Fruit fly (Drosophila melanogaster) whole organism, embryonic: ENCODE measurements around the gene CG31538.

Source experiments
- Bgb ChIP-seq: fragments of 200-800 bp; sonication (Bioruptor generic); IDR thresholded peaks from 2 replicates; pipeline ENCODE4 v1.3.6; 2022; ENCODE audit warnings: missing biosample characterization, missing genetic modification characterization; ENCODE audit not compliant: partially characterized antibody
- CG10565 ChIP-seq: fragments of 200-800 bp; sonication (Bioruptor generic); optimal IDR thresholded peaks from 3 replicates; lab custom pipeline; 2016; ENCODE audit warnings: missing biosample characterization, mild to moderate bottlenecking, missing genetic modification characterization
- CG12071 ChIP-seq: fragments of 200-800 bp; sonication (Bioruptor generic); optimal IDR thresholded peaks from 3 replicates; lab custom pipeline; 2018; ENCODE audit warnings: missing biosample characterization, mild to moderate bottlenecking, missing genetic modification characterization
- CG12942 ChIP-seq: fragments of 200-800 bp; sonication (Bioruptor generic); optimal IDR thresholded peaks from 3 replicates; lab custom pipeline; 2016; ENCODE audit warnings: missing biosample characterization, missing genetic modification characterization
- CG15479 ChIP-seq: fragments of 200-800 bp; sonication (Bioruptor generic); optimal IDR thresholded peaks from 3 replicates; lab custom pipeline; 2019; ENCODE audit warnings: missing biosample characterization, mild to moderate bottlenecking, missing genetic modification characterization, moderate library complexity
- CG15696 ChIP-seq: fragments of 200-800 bp; sonication (Bioruptor generic); optimal IDR thresholded peaks from 2 replicates; lab custom pipeline; 2019; ENCODE audit warnings: missing biosample characterization, mild to moderate bottlenecking, missing genetic modification characterization, moderate library complexity
- CG17186 ChIP-seq: fragments of 200-800 bp; sonication (Bioruptor generic); optimal IDR thresholded peaks from 3 replicates; lab custom pipeline; 2017; ENCODE audit warnings: missing biosample characterization, missing genetic modification reagents, missing genetic modification characterization
- CG17612 ChIP-seq: fragments of 200-800 bp; sonication (Bioruptor generic); IDR thresholded peaks from 2 replicates; pipeline ENCODE4 v1.3.6; 2022; ENCODE audit warnings: missing biosample characterization, missing genetic modification characterization
- CG17802 ChIP-seq: fragments of 200-800 bp; sonication (Bioruptor generic); optimal IDR thresholded peaks from 2 replicates; lab custom pipeline; 2018; ENCODE audit warnings: missing biosample characterization, mild to moderate bottlenecking, missing genetic modification characterization, moderate library complexity
- CG18476 ChIP-seq: fragments of 200-800 bp; sonication (Bioruptor generic); optimal IDR thresholded peaks from 2 replicates; lab custom pipeline; 2016; ENCODE audit warnings: missing biosample characterization, mild to moderate bottlenecking, missing genetic modification characterization
- CG18764 ChIP-seq: fragments of 200-800 bp; sonication (Bioruptor generic); optimal IDR thresholded peaks from 3 replicates; lab custom pipeline; 2016; ENCODE audit warnings: missing biosample characterization, missing genetic modification characterization
- CG2712 ChIP-seq: fragments of 200-800 bp; optimal IDR thresholded peaks from 3 replicates; lab custom pipeline; 2019; ENCODE audit warnings: missing biosample characterization, mild to moderate bottlenecking, missing genetic modification characterization, moderate library complexity
- CG30403 ChIP-seq: fragments of 200-800 bp; sonication (Bioruptor generic); optimal IDR thresholded peaks from 3 replicates; lab custom pipeline; 2016; ENCODE audit warnings: missing biosample characterization, missing genetic modification characterization
- CG5180 ChIP-seq: fragments of 200-800 bp; sonication (Bioruptor generic); optimal IDR thresholded peaks from 3 replicates; lab custom pipeline; 2017; ENCODE audit warnings: missing biosample characterization, missing genetic modification characterization, mild to moderate bottlenecking, moderate library complexity, missing genetic modification reagents
- CG6272 ChIP-seq: fragments of 200-800 bp; sonication (Bioruptor generic); IDR thresholded peaks from 2 replicates; pipeline ENCODE4 v1.3.6; 2022; ENCODE audit warnings: missing biosample characterization, missing genetic modification characterization
- CG7928 ChIP-seq: fragments of 200-800 bp; sonication (Bioruptor generic); optimal IDR thresholded peaks from 2 replicates; lab custom pipeline; 2017; ENCODE audit warnings: missing biosample characterization, mild to moderate bottlenecking, missing genetic modification characterization
- CG7987 ChIP-seq: fragments of 200-800 bp; sonication (Bioruptor generic); optimal IDR thresholded peaks from 2 replicates; lab custom pipeline; 2018; ENCODE audit warnings: missing biosample characterization, mild to moderate bottlenecking, missing genetic modification characterization, moderate library complexity
- D ChIP-seq, 2 experiments: fragments of 200-800 bp in 1 of 2; fragments of >200 bp in 1 of 2; sonication (Bioruptor generic) in 1 of 2; optimal IDR thresholded peaks; 2 replicates in 1 of 2; 3 replicates in 1 of 2; lab custom pipeline; 2017; ENCODE audit warnings: mild to moderate bottlenecking in 1 of 2, missing biosample characterization in 1 of 2, missing genetic modification characterization in 1 of 2, missing genetic modification reagents in 1 of 2
- Dip2 ChIP-seq: fragments of 200-800 bp; sonication (Bioruptor generic); IDR thresholded peaks from 2 replicates; pipeline ENCODE4 v1.3.6; 2022; ENCODE audit warnings: missing biosample characterization, missing genetic modification characterization
- E2f1 ChIP-seq: fragments of 200-800 bp; sonication (Bioruptor generic); IDR thresholded peaks from 2 replicates; pipeline ENCODE4 v1.3.6; 2022; ENCODE audit warnings: missing biosample characterization, missing genetic modification characterization
- Eip74EF ChIP-seq, 2 experiments: fragments of 200-800 bp in 1 of 2; fragments of >200 bp in 1 of 2; sonication (Bioruptor generic) in 1 of 2; optimal IDR thresholded peaks; 2 replicates each; lab custom pipeline; 2017 to 2019; ENCODE audit warnings: missing biosample characterization in 2 of 2, missing genetic modification characterization in 2 of 2, mild to moderate bottlenecking in 1 of 2, moderate library complexity in 1 of 2
- HLH3B ChIP-seq: fragments of 200-800 bp; sonication (Bioruptor generic); IDR thresholded peaks from 2 replicates; pipeline ENCODE4 v1.3.6; 2022; ENCODE audit warnings: missing biosample characterization, missing genetic modification characterization
- HLH4C ChIP-seq: fragments of 200-800 bp; sonication (Bioruptor generic); IDR thresholded peaks from 3 replicates; pipeline ENCODE4 v1.3.6; 2022; ENCODE audit warnings: missing biosample characterization, missing genetic modification characterization; ENCODE audit not compliant: partially characterized antibody
- Hmr ChIP-seq: fragments of 200-800 bp; sonication (Bioruptor generic); optimal IDR thresholded peaks from 3 replicates; lab custom pipeline; 2017; ENCODE audit warnings: mild to moderate bottlenecking, missing biosample characterization, missing genetic modification reagents, missing genetic modification characterization
- MTF-1 ChIP-seq: fragments of 200-800 bp; sonication (Bioruptor generic); optimal IDR thresholded peaks from 2 replicates; lab custom pipeline; 2018; ENCODE audit warnings: missing biosample characterization, mild to moderate bottlenecking, missing genetic modification characterization, borderline replicate concordance
- Mad ChIP-seq: fragments of 200-800 bp; sonication (Bioruptor generic); optimal IDR thresholded peaks from 2 replicates; lab custom pipeline; 2016; ENCODE audit warnings: missing biosample characterization, missing genetic modification characterization
- NC2β ChIP-seq: fragments of 200-800 bp; sonication (Bioruptor generic); optimal IDR thresholded peaks from 2 replicates; lab custom pipeline; 2016; ENCODE audit warnings: missing biosample characterization, missing genetic modification characterization
- PHDP ChIP-seq: fragments of 200-800 bp; sonication (Bioruptor generic); optimal IDR thresholded peaks from 3 replicates; lab custom pipeline; 2018; ENCODE audit warnings: missing biosample characterization, mild to moderate bottlenecking, missing genetic modification characterization, moderate library complexity
- Rfx ChIP-seq: fragments of 200-800 bp; sonication (Bioruptor generic); IDR thresholded peaks from 2 replicates; pipeline ENCODE4 v1.3.6; 2022; ENCODE audit warnings: missing biosample characterization, missing genetic modification characterization
- Taf1 ChIP-seq: fragments of 200-800 bp; sonication (Bioruptor generic); IDR thresholded peaks from 2 replicates; pipeline ENCODE4 v1.3.6; 2022; ENCODE audit warnings: missing biosample characterization, missing genetic modification characterization
- ab ChIP-seq: fragments of 200-800 bp; sonication (Bioruptor generic); optimal IDR thresholded peaks from 2 replicates; lab custom pipeline; 2016; ENCODE audit warnings: missing biosample characterization, missing genetic modification characterization
- ac ChIP-seq: fragments of 200-800 bp; sonication (Bioruptor generic); optimal IDR thresholded peaks from 3 replicates; lab custom pipeline; 2017; ENCODE audit warnings: missing biosample characterization, mild to moderate bottlenecking, missing genetic modification characterization
- bigmax ChIP-seq: fragments of 200-800 bp; sonication (Bioruptor generic); optimal IDR thresholded peaks from 2 replicates; lab custom pipeline; 2018; ENCODE audit warnings: missing biosample characterization, mild to moderate bottlenecking, missing genetic modification characterization
- fd102C ChIP-seq: fragments of 200-800 bp; sonication (Bioruptor generic); optimal IDR thresholded peaks from 2 replicates; lab custom pipeline; 2018; ENCODE audit warnings: missing biosample characterization, mild to moderate bottlenecking, missing genetic modification characterization, moderate library complexity
- fu2 ChIP-seq: fragments of 200-800 bp; sonication (Bioruptor generic); optimal IDR thresholded peaks from 2 replicates; lab custom pipeline; 2016; ENCODE audit warnings: missing biosample characterization, missing genetic modification characterization
- grau ChIP-seq: fragments of 200-800 bp; optimal IDR thresholded peaks from 3 replicates; lab custom pipeline; 2019; ENCODE audit warnings: missing biosample characterization, mild to moderate bottlenecking, missing genetic modification characterization, moderate library complexity
- kay ChIP-seq: fragments of 200-800 bp; sonication (Bioruptor generic); optimal IDR thresholded peaks from 2 replicates; lab custom pipeline; 2016; ENCODE audit warnings: missing biosample characterization, missing genetic modification characterization
- lilli ChIP-seq: fragments of 200-800 bp; sonication (Bioruptor generic); optimal IDR thresholded peaks from 3 replicates; lab custom pipeline; 2016; ENCODE audit warnings: missing biosample characterization, missing genetic modification characterization
- p53 ChIP-seq: fragments of 200-800 bp; sonication (Bioruptor generic); optimal IDR thresholded peaks from 2 replicates; lab custom pipeline; 2016; ENCODE audit warnings: missing biosample characterization, missing genetic modification characterization
- phol ChIP-seq: fragments of 200-800 bp; sonication (Bioruptor generic); optimal IDR thresholded peaks from 3 replicates; lab custom pipeline; 2018; ENCODE audit warnings: missing biosample characterization, mild to moderate bottlenecking, missing genetic modification characterization, moderate library complexity
- pros ChIP-seq: fragments of 200-800 bp; sonication (Bioruptor generic); optimal IDR thresholded peaks from 3 replicates; lab custom pipeline; 2019; ENCODE audit warnings: missing biosample characterization, mild to moderate bottlenecking, missing genetic modification characterization, moderate library complexity
- pzg ChIP-seq: fragments of 200-800 bp; sonication (Bioruptor generic); optimal IDR thresholded peaks from 3 replicates; lab custom pipeline; 2018; ENCODE audit warnings: missing biosample characterization, mild to moderate bottlenecking, missing genetic modification characterization, moderate library complexity
- run ChIP-seq: fragments of 200-800 bp; sonication (Bioruptor generic); optimal IDR thresholded peaks from 3 replicates; lab custom pipeline; 2018; ENCODE audit warnings: missing biosample characterization, mild to moderate bottlenecking, missing genetic modification characterization
- shn ChIP-seq: fragments of 200-800 bp; sonication (Bioruptor generic); optimal IDR thresholded peaks from 3 replicates; lab custom pipeline; 2016; ENCODE audit warnings: missing biosample characterization, missing genetic modification characterization
- stwl ChIP-seq: fragments of 200-800 bp; sonication (Bioruptor generic); optimal IDR thresholded peaks from 3 replicates; lab custom pipeline; 2018; ENCODE audit warnings: missing biosample characterization, mild to moderate bottlenecking, missing genetic modification characterization, moderate library complexity
- unpg ChIP-seq: fragments of 200-800 bp; sonication (Bioruptor generic); optimal IDR thresholded peaks from 3 replicates; lab custom pipeline; 2018; ENCODE audit warnings: missing biosample characterization, mild to moderate bottlenecking, missing genetic modification characterization, moderate library complexity
- vnd ChIP-seq: fragments of 200-800 bp; sonication (Bioruptor generic); IDR thresholded peaks from 3 replicates; pipeline ENCODE4 v1.3.6; 2022; ENCODE audit warnings: missing biosample characterization, missing genetic modification characterization; ENCODE audit not compliant: partially characterized antibody
- wek ChIP-seq: fragments of 200-800 bp; sonication (Bioruptor generic); optimal IDR thresholded peaks from 3 replicates; lab custom pipeline; 2018; ENCODE audit warnings: missing biosample characterization, mild to moderate bottlenecking, missing genetic modification characterization, moderate library complexity
- z ChIP-seq: fragments of 200-800 bp; sonication (Bioruptor generic); IDR thresholded peaks from 3 replicates; pipeline ENCODE4 v1.3.6; 2022; ENCODE audit warnings: missing biosample characterization, missing genetic modification characterization
- zfh1 ChIP-seq: fragments of 200-800 bp; sonication (Bioruptor generic); IDR thresholded peaks from 3 replicates; pipeline ENCODE4 v1.3.6; 2022; ENCODE audit warnings: missing biosample characterization, missing genetic modification characterization

Gene CG31538

DNA sequence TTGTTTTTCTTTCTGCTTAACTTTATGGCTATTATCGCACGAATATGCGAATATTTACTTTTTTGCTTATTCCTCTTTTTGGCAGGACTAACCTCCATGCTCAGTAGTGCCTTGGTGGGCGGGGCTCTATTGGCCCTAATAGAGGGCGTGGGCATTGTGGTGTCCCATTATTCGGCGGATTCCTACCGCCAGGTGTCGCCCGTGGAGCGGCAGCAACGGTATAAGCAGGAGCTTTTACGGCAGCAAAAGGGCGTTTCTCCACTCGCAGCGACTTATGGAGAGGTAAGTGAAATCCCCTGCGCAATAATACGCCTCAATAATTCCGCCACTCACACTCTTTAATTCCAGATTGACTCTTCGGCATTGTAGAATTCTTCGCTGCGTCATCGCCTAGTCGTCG, 23.0 kb upstream of the CG31538 start (continued):
- peak; percentile 12 for TF ChIP-seq unpg
- TF ChIP-seq p53, result no peak
- no peak for TF ChIP-seq pzg (GFP tag; lab: Kevin White, UChicago)
- no peak for TF ChIP-seq pros (GFP tag; lab: Kevin White, UChicago)
- TF ChIP-seq CG6272, result no peak
- peak; percentile 45 for TF ChIP-seq Rfx (GFP tag; lab: Robert Waterston, UW)
- TF ChIP-seq E2f1 (GFP tag; lab: Robert Waterston, UW), result no peak
- no peak for TF ChIP-seq CG10565 (GFP tag; lab: Kevin White, UChicago)
- no peak for TF ChIP-seq HLH4C (GFP tag; lab: Robert Waterston, UW)
- no peak for TF ChIP-seq CG17186 (GFP tag; lab: Kevin White, UChicago)
- no peak for TF ChIP-seq CG15479 (GFP tag; lab: Kevin White, UChicago)
- no peak for TF ChIP-seq phol (tag; lab: Kevin White, UChicago)
- TF ChIP-seq kay (GFP tag; lab: Kevin White, UChicago), result no peak
- peak; percentile 15 for TF ChIP-seq Mad (GFP tag; lab: Kevin White, UChicago)
- no peak for TF ChIP-seq CG7987 (GFP tag; lab: Kevin White, UChicago)
- TF ChIP-seq CG5180 (GFP tag; lab: Kevin White, UChicago), result no peak
- peak; percentile 4 for TF ChIP-seq PHDP
- no peak for TF ChIP-seq Eip74EF (GFP tag; optimal IDR thresholded peaks at IDR 0.05; lab: Kevin White, UChicago)
- TF ChIP-seq vnd, result no peak
- no peak for TF ChIP-seq CG2712
- TF ChIP-seq stwl (tag; lab: Kevin White, UChicago), result no peak
- no peak for TF ChIP-seq shn (GFP tag; lab: Kevin White, UChicago)
- no peak for TF ChIP-seq Taf1
- TF ChIP-seq CG12071 (GFP tag; lab: Kevin White, UChicago), result peak; percentile 45
- TF ChIP-seq CG17802 (tag; lab: Kevin White, UChicago), result no peak
- peak; percentile 42 for TF ChIP-seq wek (GFP tag; lab: Kevin White, UChicago)
- peak; percentile 3 for TF ChIP-seq CG30403 (GFP tag; lab: Kevin White, UChicago)
- TF ChIP-seq lilli (GFP tag; lab: Kevin White, UChicago), result no peak
- no peak for TF ChIP-seq ab
- TF ChIP-seq D (optimal IDR thresholded peaks at IDR 0.05; lab: Kevin White, UChicago), result no peak
- TF ChIP-seq D (GFP tag; optimal IDR thresholded peaks at IDR 0.05; lab: Kevin White, UChicago), result no peak
- TF ChIP-seq Hmr (GFP tag; lab: Kevin White, UChicago), result peak; percentile 50
- peak; percentile 10 for TF ChIP-seq grau
- peak; percentile 22; the same call in 1 of the 2 replicates for TF ChIP-seq HLH3B (GFP tag; lab: Robert Waterston, UW)
- no peak for TF ChIP-seq ac
- TF ChIP-seq fd102C (GFP tag; lab: Kevin White, UChicago), result no peak
- TF ChIP-seq Dip2 (GFP tag; lab: Robert Waterston, UW), result no peak
- no peak for TF ChIP-seq bigmax (GFP tag; lab: Kevin White, UChicago)
- TF ChIP-seq CG7928, result no peak
- peak; percentile 17 for TF ChIP-seq NC2β (GFP tag; lab: Kevin White, UChicago)
- TF ChIP-seq MTF-1 (GFP tag; lab: Kevin White, UChicago), result peak; percentile 41
- peak; percentile 61; the same call in 1 of the 3 replicates for TF ChIP-seq zfh1
- TF ChIP-seq CG12942 (GFP tag; lab: Kevin White, UChicago), result no peak
- no peak for TF ChIP-seq CG18764 (GFP tag; lab: Kevin White, UChicago)
- no peak for TF ChIP-seq fu2 (GFP tag; lab: Kevin White, UChicago)
- TF ChIP-seq CG17612, result no peak
- TF ChIP-seq CG18476, result no peak
- no peak for TF ChIP-seq Bgb
- no peak for TF ChIP-seq z (GFP tag; lab: Robert Waterston, UW)
- TF ChIP-seq CG15696 (tag; lab: Kevin White, UChicago), result no peak
- no peak for TF ChIP-seq run
